Worm (Caenorhabditis elegans): ENCODE results near the gene wdr-83.

DNA sequence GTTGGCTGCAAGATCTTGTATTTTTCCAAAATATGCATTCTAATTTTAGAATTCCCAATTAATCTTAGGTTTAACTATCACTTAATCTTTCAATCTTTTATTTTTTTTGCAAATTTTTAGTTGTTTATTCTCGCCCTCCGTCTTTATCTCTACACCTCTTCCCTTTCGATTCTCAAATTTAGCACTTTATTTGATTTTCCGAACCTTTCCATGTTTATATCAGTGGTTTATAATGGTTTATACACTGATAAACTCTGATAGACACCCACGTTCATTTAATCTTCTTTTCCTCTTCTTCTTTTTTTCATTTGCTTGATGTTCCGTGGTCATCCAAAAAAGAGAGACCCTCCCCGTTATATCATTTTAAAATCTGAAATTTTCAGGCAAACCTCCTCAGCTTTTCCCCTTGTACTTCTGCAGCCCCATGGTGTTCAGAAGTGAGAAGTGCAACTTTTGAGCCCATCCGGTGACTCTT is 9.1 kb downstream of the wdr-83 start, which contains the start of the genes nsy-1 and F59A6.13:
- no peak for TF ChIP-seq ama-1 (optimal IDR thresholded peaks at IDR 0.05)
- no peak for TF ChIP-seq mdl-1 (tag; optimal IDR thresholded peaks at IDR 0.05)
- TF ChIP-seq pha-4 (GFP tag; IDR thresholded peaks at IDR 0.05) = no peak
- TF ChIP-seq pha-4 (tag; optimal IDR thresholded peaks at IDR 0.05) = no peak
- no peak for TF ChIP-seq fkh-10 (GFP tag; optimal IDR thresholded peaks at IDR 0.05)
- no peak for TF ChIP-seq zfp-3 (GFP tag; conservative IDR thresholded peaks at IDR 0.05)
- no peak for TF ChIP-seq nhr-48 (tag; optimal IDR thresholded peaks at IDR 0.05)
- no peak for TF ChIP-seq hlh-30 (tag; optimal IDR thresholded peaks at IDR 0.05; ENCODE audit: insufficient read depth)
- TF ChIP-seq tag-97 (GFP tag; IDR thresholded peaks at IDR 0.05) = no peak

Data from whole organism, L4 larva.